Fruit fly (Drosophila melanogaster): Measurements from ENCODE around the gene CG34299.
A peak's percentile ranks its signal among the peaks of the same experiment; 100 is the strongest.

CG34299 gene

dm6 chr3R:30261838-30262237 is 12.5 kb downstream of the CG34299 start (continued):
- TF ChIP-seq CG4318 (GFP tag; optimal IDR thresholded peaks at IDR 0.05) (peak; percentile 58), Sox102F (GFP tag; optimal IDR thresholded peaks at IDR 0.05) (peak; percentile 91), esn (GFP tag; optimal IDR thresholded peaks at IDR 0.05) (peak; percentile 93), Sox14 (GFP tag; optimal IDR thresholded peaks at IDR 0.05) (peak; percentile 94), CG6792 (GFP tag; optimal IDR thresholded peaks at IDR 0.05) (peak; percentile 94), CG8632 (GFP tag; optimal IDR thresholded peaks at IDR 0.05) (peak; percentile 95), CG7368 (GFP tag; optimal IDR thresholded peaks at IDR 0.05) (peak; percentile 89), CG34406 (GFP tag; optimal IDR thresholded peaks at IDR 0.05) (peak; percentile 93)

- TF ChIP-seq CG16779 (tag; optimal IDR thresholded peaks at IDR 0.05) (peak; percentile 58), topi (GFP tag; optimal IDR thresholded peaks at IDR 0.05) (peak; percentile 55), CG6854 (GFP tag; optimal IDR thresholded peaks at IDR 0.05) (no peak), CG34406 (GFP tag; optimal IDR thresholded peaks at IDR 0.05) (peak; percentile 38), Hr4 (GFP tag; optimal IDR thresholded peaks at IDR 0.05) (peak; percentile 49), CG3032 (tag; optimal IDR thresholded peaks at IDR 0.05) (peak; percentile 74), CG10669 (GFP tag; optimal IDR thresholded peaks at IDR 0.05) (peak; percentile 41), pdm3 (GFP tag; optimal IDR thresholded peaks at IDR 0.05) (peak; percentile 49), CG8119 (GFP tag; IDR thresholded peaks at IDR 0.05) (peak; percentile 73), salr (GFP tag; optimal IDR thresholded peaks at IDR 0.05) (peak in 1 of 2 experiments; percentile 56), CG8319 (GFP tag; optimal IDR thresholded peaks at IDR 0.05) (no peak), Met (GFP tag; optimal IDR thresholded peaks at IDR 0.05) (peak; percentile 73), CG11762 (GFP tag; optimal IDR thresholded peaks at IDR 0.05; ENCODE audit: insufficient read depth) (no peak), CG15336 (GFP tag; IDR thresholded peaks at IDR 0.05) (peak; percentile 68), spab (GFP tag; optimal IDR thresholded peaks at IDR 0.05) (peak; percentile 61), CG6808 (GFP tag; optimal IDR thresholded peaks at IDR 0.05) (peak; percentile 35), CG3919 (GFP tag; optimal IDR thresholded peaks at IDR 0.05) (peak; percentile 45), fd59A (GFP tag; optimal IDR thresholded peaks at IDR 0.05) (peak; percentile 48), esn (GFP tag; optimal IDR thresholded peaks at IDR 0.05) (peak; percentile 56), Ets21C (GFP tag; optimal IDR thresholded peaks at IDR 0.05) (no peak), CG1621 (tag; optimal IDR thresholded peaks at IDR 0.05) (peak; percentile 70), Sox14 (GFP tag; optimal IDR thresholded peaks at IDR 0.05) (peak; percentile 34), Eip78C (GFP tag) (peak; percentile 93), Ets96B (tag; optimal IDR thresholded peaks at IDR 0.05) (peak; percentile 79), CG31627 (GFP tag; optimal IDR thresholded peaks at IDR 0.05) (peak; percentile 2), svp (GFP tag) (peak; percentile 87), lz (GFP tag; optimal IDR thresholded peaks at IDR 0.05) (peak; percentile 17), Eip75B (GFP tag; optimal IDR thresholded peaks at IDR 0.05) (peak; percentile 77), CG32006 (GFP tag; optimal IDR thresholded peaks at IDR 0.05) (peak; percentile 67), dsx (GFP tag; optimal IDR thresholded peaks at IDR 0.05; ENCODE audit: poor library complexity, severe bottlenecking) (peak; percentile 74), dac (GFP tag; optimal IDR thresholded peaks at IDR 0.05) (peak; percentile 5), net (GFP tag; optimal IDR thresholded peaks at IDR 0.05) (peak; percentile 52), CG6276 (GFP tag; optimal IDR thresholded peaks at IDR 0.05) (no peak), CG4318 (GFP tag; optimal IDR thresholded peaks at IDR 0.05) (peak; percentile 31), Sox102F (GFP tag; optimal IDR thresholded peaks at IDR 0.05) (no peak), cyc (GFP tag; optimal IDR thresholded peaks at IDR 0.05) (no peak), CG8632 (GFP tag; optimal IDR thresholded peaks at IDR 0.05) (peak; percentile 30), CG11902 (GFP tag; optimal IDR thresholded peaks at IDR 0.05) (no peak), vri (GFP tag; optimal IDR thresholded peaks at IDR 0.05) (no peak), Smox (GFP tag; optimal IDR thresholded peaks at IDR 0.05) (peak; percentile 16), CG6792 (GFP tag; optimal IDR thresholded peaks at IDR 0.05) (peak; percentile 64), CG9139 (GFP tag; optimal IDR thresholded peaks at IDR 0.05) (peak; percentile 23), CG10631 (GFP tag; optimal IDR thresholded peaks at IDR 0.05) (peak; percentile 81), OdsH (GFP tag; optimal IDR thresholded peaks at IDR 0.05) (peak; percentile 60), ss (GFP tag; optimal IDR thresholded peaks at IDR 0.05) (peak; percentile 62 to 77), Gug (GFP tag; IDR thresholded peaks at IDR 0.05) (peak; percentile 49; the same call in 1 of the 2 replicates), fkh (GFP tag; optimal IDR thresholded peaks at IDR 0.05) (no peak)
These were observed 14.3 kb downstream of the CG34299 start for dm6 chr3R:30263708-30264107.

Data from whole organism, prepupa.